Worm (Caenorhabditis elegans): Measurements from ENCODE around the gene C33A12.19.

DNA sequence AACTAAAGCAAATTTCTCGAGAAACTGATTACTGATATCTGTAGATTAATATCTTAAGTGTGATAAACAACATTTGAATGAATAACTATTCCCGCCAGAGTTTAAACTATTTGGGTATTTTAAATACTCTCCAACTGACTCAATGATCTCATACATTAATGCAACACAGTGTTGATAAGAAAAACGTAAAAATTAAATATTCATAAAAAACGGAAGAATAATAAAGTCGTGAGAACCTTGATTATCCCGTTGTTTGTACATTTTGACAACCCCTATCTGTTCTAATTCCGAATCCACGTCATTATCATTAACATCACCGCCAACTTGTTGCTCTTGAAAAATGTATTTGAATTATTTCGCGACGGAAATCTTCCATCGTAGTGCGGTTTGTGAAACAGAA, 12.8 kb downstream of the C33A12.19 start, which contains the start of gene elo-7:
- TF ChIP-seq him-1 (tag; optimal IDR thresholded peaks at IDR 0.05) (no peak), W03F9.2 (tag; optimal IDR thresholded peaks at IDR 0.05) (no peak)

All from whole organism, L4/young adult.